Worm (Caenorhabditis elegans) whole organism, L4 larva: ENCODE measurements around the gene F44E7.9.
A peak's percentile ranks its signal among the peaks of the same experiment; 100 is the strongest.

Source experiments
- F37D6.2 ChIP-seq: sonication (generic microtip); optimal IDR thresholded peaks from 2 replicates; lab custom pipeline; 2016; ENCODE audit warnings: mild to moderate bottlenecking, missing genetic modification characterization, missing compliant biosample characterization
- T26A8.4 ChIP-seq: fragments of 200-800 bp; sonication (Bioruptor generic); IDR thresholded peaks from 2 replicates; pipeline ENCODE4 v1.3.6; 2022; ENCODE audit warnings: missing genetic modification characterization, missing compliant biosample characterization
- Y105C5A.15 ChIP-seq: fragments of 200-800 bp; sonication (Bioruptor generic); IDR thresholded peaks from 2 replicates; pipeline ENCODE4 v1.3.6; 2022; ENCODE audit warnings: missing genetic modification characterization, missing compliant biosample characterization
- Y48G9A.11 ChIP-seq: fragments of 200-800 bp; sonication (Bioruptor generic); IDR thresholded peaks from 2 replicates; pipeline ENCODE4 v1.3.6; 2022; ENCODE audit warnings: missing genetic modification reagents, missing genetic modification characterization, missing compliant biosample characterization
- Y5F2A.4 ChIP-seq: fragments of 200-800 bp; sonication (Bioruptor generic); optimal IDR thresholded peaks from 2 replicates; lab custom pipeline; 2018; ENCODE audit warnings: mild to moderate bottlenecking, missing genetic modification characterization, missing compliant biosample characterization
- ZK337.2 ChIP-seq: fragments of 200-800 bp; sonication (Bioruptor generic); IDR thresholded peaks from 2 replicates; pipeline ENCODE4 v1.3.6; 2022; ENCODE audit warnings: missing genetic modification reagents, missing genetic modification characterization, missing compliant biosample characterization
- ZK546.5 ChIP-seq, 2 experiments: sonication (generic microtip); optimal IDR thresholded peaks; 2 replicates each; lab custom pipeline; 2017; ENCODE audit warnings: missing biosample characterization in 2 of 2, missing genetic modification characterization in 2 of 2
- attf-4 ChIP-seq: sonication (generic microtip); optimal IDR thresholded peaks from 3 replicates; lab custom pipeline; 2017; ENCODE audit warnings: missing biosample characterization, missing genetic modification characterization
- ceh-32 ChIP-seq: sonication (generic microtip); optimal IDR thresholded peaks from 2 replicates; lab custom pipeline; 2016; ENCODE audit warnings: mild to moderate bottlenecking, missing genetic modification characterization, missing compliant biosample characterization; ENCODE audit not compliant: poor library complexity
- ceh-62 ChIP-seq: sonication (generic microtip); optimal IDR thresholded peaks from 2 replicates; lab custom pipeline; 2017; ENCODE audit warnings: missing biosample characterization, missing genetic modification characterization
- ces-1 ChIP-seq: fragments of 150-350 bp; sonication (generic microtip); optimal IDR thresholded peaks from 4 replicates; lab custom pipeline; 2014; ENCODE audit warnings: missing biosample characterization, missing genetic modification reagents, missing genetic modification characterization
- ctbp-1 ChIP-seq: fragments of 200-800 bp; sonication (Bioruptor generic); IDR thresholded peaks from 2 replicates; pipeline ENCODE4 v1.3.6; 2022; ENCODE audit warnings: missing genetic modification reagents, missing genetic modification characterization, missing compliant biosample characterization
- daf-16 ChIP-seq, 3 experiments: sonication (generic microtip); optimal IDR thresholded peaks; 2 replicates each; lab custom pipeline; 2016 to 2017; ENCODE audit warnings: missing genetic modification characterization in 3 of 3, missing genetic modification reagents in 3 of 3, mild to moderate bottlenecking in 2 of 3, missing compliant biosample characterization in 2 of 3, missing biosample characterization in 1 of 3, moderate library complexity in 1 of 3
- dmd-6 ChIP-seq: fragments of 200-800 bp; sonication (Bioruptor generic); IDR thresholded peaks from 2 replicates; pipeline ENCODE4 v1.3.6; 2022; ENCODE audit warnings: missing genetic modification reagents, missing genetic modification characterization, missing compliant biosample characterization
- dve-1 ChIP-seq: sonication (generic microtip); optimal IDR thresholded peaks from 2 replicates; lab custom pipeline; 2017; ENCODE audit warnings: antibody characterized with exemption, mild to moderate bottlenecking, missing genetic modification characterization, missing compliant biosample characterization; ENCODE audit not compliant: insufficient read depth
- egl-43 ChIP-seq: fragments of 200-800 bp; sonication (Bioruptor generic); IDR thresholded peaks from 2 replicates; pipeline ENCODE4 v1.3.6; 2022; ENCODE audit warnings: missing genetic modification reagents, missing genetic modification characterization, missing compliant biosample characterization
- fkh-10 ChIP-seq: fragments of 150-350 bp; optimal IDR thresholded peaks from 2 replicates; lab custom pipeline; 2014; ENCODE audit warnings: missing biosample characterization, missing genetic modification reagents, missing genetic modification characterization
- hlh-11 ChIP-seq: fragments of 200-800 bp; sonication (Bioruptor generic); optimal IDR thresholded peaks from 2 replicates; lab custom pipeline; 2018; ENCODE audit warnings: mild to moderate bottlenecking, missing genetic modification characterization, missing compliant biosample characterization
- hlh-30 ChIP-seq: sonication (generic microtip); optimal IDR thresholded peaks from 2 replicates; lab custom pipeline; 2017; ENCODE audit warnings: antibody characterized with exemption, mild to moderate bottlenecking, missing genetic modification characterization, missing compliant biosample characterization; ENCODE audit not compliant: insufficient read depth
- hmg-1.1 ChIP-seq: fragments of 200-800 bp; sonication (Bioruptor generic); IDR thresholded peaks from 2 replicates; pipeline ENCODE4 v1.3.6; 2022; ENCODE audit warnings: missing genetic modification reagents, missing genetic modification characterization, missing compliant biosample characterization
- lin-1 ChIP-seq: fragments of 200-800 bp; sonication (Bioruptor generic); IDR thresholded peaks from 2 replicates; pipeline ENCODE4 v1.3.6; 2022; ENCODE audit warnings: missing genetic modification reagents, missing genetic modification characterization, missing compliant biosample characterization
- lin-39 ChIP-seq: fragments of 150-350 bp; optimal IDR thresholded peaks from 2 replicates; lab custom pipeline; 2014; ENCODE audit warnings: missing biosample characterization, missing genetic modification reagents, missing genetic modification characterization
- lir-3 ChIP-seq: sonication (generic microtip); optimal IDR thresholded peaks from 2 replicates; lab custom pipeline; 2016; ENCODE audit warnings: mild to moderate bottlenecking, missing genetic modification characterization, missing compliant biosample characterization
- lsy-2 ChIP-seq, 2 experiments: fragments of 150-350 bp in 1 of 2; sonication (generic microtip) in 1 of 2; optimal IDR thresholded peaks; 2 replicates each; lab custom pipeline; 2014 to 2017; ENCODE audit warnings: missing biosample characterization in 2 of 2, missing genetic modification characterization in 2 of 2
- madf-9 ChIP-seq: fragments of 200-800 bp; sonication (Bioruptor generic); conservative IDR thresholded peaks from 2 replicates; pipeline ENCODE4 v1.3.6; 2022; ENCODE audit warnings: missing genetic modification reagents, missing genetic modification characterization, missing compliant biosample characterization
- mdl-1 ChIP-seq, 2 experiments: fragments of 150-350 bp in 1 of 2; sonication (generic microtip) in 1 of 2; optimal IDR thresholded peaks; 2 replicates each; lab custom pipeline; 2014 to 2017; ENCODE audit warnings: missing biosample characterization in 2 of 2, missing genetic modification characterization in 2 of 2
- mep-1 ChIP-seq: fragments of 150-350 bp; sonication (generic microtip); optimal IDR thresholded peaks from 3 replicates; lab custom pipeline; 2014; ENCODE audit warnings: missing biosample characterization, missing genetic modification characterization
- mxl-2 ChIP-seq: fragments of 200-800 bp; sonication (Bioruptor generic); conservative IDR thresholded peaks from 2 replicates; pipeline ENCODE4 v1.3.6; 2022; ENCODE audit warnings: missing genetic modification reagents, missing genetic modification characterization, missing compliant biosample characterization
- mxl-3 ChIP-seq: fragments of 200-800 bp; sonication (Bioruptor generic); optimal IDR thresholded peaks from 2 replicates; lab custom pipeline; 2018; ENCODE audit warnings: mild to moderate bottlenecking, missing genetic modification characterization, missing compliant biosample characterization
- nhr-28 ChIP-seq: fragments of 150-350 bp; optimal IDR thresholded peaks from 2 replicates; lab custom pipeline; 2014; ENCODE audit warnings: missing biosample characterization, missing genetic modification characterization
- nhr-48 ChIP-seq: sonication (generic microtip); optimal IDR thresholded peaks from 2 replicates; lab custom pipeline; 2016; ENCODE audit warnings: mild to moderate bottlenecking, missing genetic modification characterization, missing compliant biosample characterization
- php-3 ChIP-seq: fragments of 200-800 bp; sonication (Bioruptor generic); IDR thresholded peaks from 2 replicates; pipeline ENCODE4 v1.3.6; 2022; ENCODE audit warnings: missing genetic modification reagents, missing genetic modification characterization, missing compliant biosample characterization
- pqm-1 ChIP-seq: sonication (generic microtip); optimal IDR thresholded peaks from 2 replicates; lab custom pipeline; 2017; ENCODE audit warnings: missing biosample characterization, missing genetic modification characterization
- sdz-12 ChIP-seq: fragments of 200-800 bp; sonication (Bioruptor generic); optimal IDR thresholded peaks from 2 replicates; lab custom pipeline; 2018; ENCODE audit warnings: mild to moderate bottlenecking, missing genetic modification characterization, missing compliant biosample characterization
- skn-1 ChIP-seq: fragments of 150-350 bp; optimal IDR thresholded peaks from 2 replicates; lab custom pipeline; 2014; ENCODE audit warnings: missing biosample characterization, missing genetic modification characterization
- spr-3 ChIP-seq: fragments of 200-800 bp; sonication (Bioruptor generic); optimal IDR thresholded peaks from 2 replicates; lab custom pipeline; 2018; ENCODE audit warnings: mild to moderate bottlenecking, missing genetic modification characterization, missing compliant biosample characterization
- tag-97 ChIP-seq: fragments of 200-800 bp; sonication (Bioruptor generic); IDR thresholded peaks from 2 replicates; pipeline ENCODE4 v1.3.6; 2022; ENCODE audit warnings: missing genetic modification characterization, missing compliant biosample characterization
- tra-1 ChIP-seq: fragments of 200-800 bp; sonication (Bioruptor generic); IDR thresholded peaks from 2 replicates; pipeline ENCODE4 v1.3.6; 2022; ENCODE audit warnings: missing genetic modification reagents, missing genetic modification characterization, missing compliant biosample characterization
- unc-62 ChIP-seq, 3 experiments: fragments of 150-350 bp in 1 of 3; sonication (generic microtip); optimal IDR thresholded peaks in 2 of 3; peaks in 1 of 3; 1 replicate in 1 of 3; 2 replicates in 2 of 3; lab custom pipeline; 2014 to 2017; ENCODE audit warnings: missing biosample characterization in 3 of 3, missing genetic modification characterization in 3 of 3, missing genetic modification reagents in 3 of 3, missing genotype in 1 of 3
- vab-7 ChIP-seq: fragments of 200-800 bp; sonication (Bioruptor generic); IDR thresholded peaks from 2 replicates; pipeline ENCODE4 v1.3.6; 2022; ENCODE audit warnings: missing genetic modification reagents, missing genetic modification characterization, missing compliant biosample characterization
- zfp-3 ChIP-seq: fragments of 200-800 bp; sonication (Bioruptor generic); conservative IDR thresholded peaks from 2 replicates; pipeline ENCODE4 v1.3.6; 2022; ENCODE audit warnings: missing genetic modification reagents, missing genetic modification characterization, missing compliant biosample characterization

The F44E7.9 gene

DNA sequence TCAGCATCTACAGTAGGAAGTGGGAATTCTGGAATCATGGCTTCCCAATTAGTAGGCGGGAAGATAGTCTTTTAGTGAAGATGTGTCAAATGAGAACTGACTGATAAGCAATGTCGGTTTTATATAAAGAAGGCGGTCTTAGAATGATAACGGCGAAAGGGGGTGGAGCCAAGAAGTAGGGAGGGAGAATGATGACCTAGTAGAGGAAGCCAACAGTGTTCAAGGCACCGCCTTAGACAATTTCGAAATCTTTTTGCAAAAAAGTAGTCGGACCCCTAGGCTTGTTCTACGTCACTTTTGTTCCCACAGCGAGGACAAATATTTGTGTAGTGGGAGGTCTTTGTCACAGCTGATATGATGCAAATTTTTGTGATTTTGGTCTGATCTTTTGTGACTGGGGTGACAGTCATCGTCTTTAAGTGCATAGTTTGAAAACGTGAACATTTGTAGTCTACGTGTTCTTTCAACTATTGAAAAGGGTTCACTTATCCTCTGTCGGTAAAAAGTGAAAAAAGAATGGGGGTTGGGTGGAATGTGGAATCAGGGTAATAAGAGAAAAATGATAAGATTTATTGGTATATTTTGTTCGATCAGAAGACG is 22.1 kb downstream of the F44E7.9 start, which contains the start of gene ZC250.4 (continued):
- no peak for TF ChIP-seq lin-39
- TF ChIP-seq ctbp-1: no peak
- peak; percentile 54; the same call in 1 of the 2 replicates for TF ChIP-seq dmd-6
- TF ChIP-seq tra-1 (GFP tag; lab: Robert Waterston, UW): 0 out of 2 replicates have a peak, but pooled peaks have one; percentile 4
- peak in 1 of 2 experiments; percentile 14 for TF ChIP-seq unc-62 (GFP tag; optimal IDR thresholded peaks at IDR 0.05 in 1 of 2; lab: Kevin White, UChicago)
- no peak for TF ChIP-seq unc-62 (tag; optimal IDR thresholded peaks at IDR 0.05; lab: Kevin White, UChicago)
- TF ChIP-seq nhr-48 (tag; lab: Kevin White, UChicago): peak; percentile 51
- TF ChIP-seq tag-97: no peak

DNA sequence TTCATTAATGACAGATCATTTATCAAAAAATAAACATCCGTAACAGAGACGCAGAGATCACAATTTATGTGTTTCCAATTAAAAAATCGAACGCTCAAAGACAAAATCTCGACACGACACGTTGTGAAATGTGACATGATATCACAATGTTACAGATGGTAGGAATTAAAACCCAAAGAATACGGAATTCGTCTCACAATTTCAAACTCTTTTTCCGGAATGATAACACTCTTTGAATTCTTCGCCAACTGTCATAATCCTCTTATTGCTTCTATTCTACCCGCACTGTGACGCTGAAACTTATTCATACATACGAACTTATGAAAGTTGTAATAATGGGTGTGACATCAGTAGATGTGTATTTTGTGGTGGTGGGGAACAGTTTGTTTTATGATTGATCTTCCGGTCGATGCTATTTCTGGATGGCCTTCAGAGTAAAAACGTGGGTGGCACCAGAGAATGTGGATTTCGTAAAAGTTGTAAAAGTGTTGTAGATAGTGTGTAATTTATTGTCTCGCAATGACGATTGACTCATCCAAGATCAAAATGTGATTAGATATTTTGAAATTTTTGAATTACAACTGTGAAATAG is 25.5 kb downstream of the F44E7.9 start:
- peak; percentile 44 for TF ChIP-seq dve-1 (tag; lab: Kevin White, UChicago)
- no peak for TF ChIP-seq T26A8.4
- no peak for TF ChIP-seq F37D6.2 (tag; lab: Kevin White, UChicago)
- peak in 1 of 2 experiments; percentile 16 for TF ChIP-seq mdl-1 (tag; optimal IDR thresholded peaks at IDR 0.05; lab: Kevin White, UChicago)
- no peak for TF ChIP-seq hmg-1.1 (GFP tag; lab: Robert Waterston, UW)
- peak; percentile 21 for TF ChIP-seq hlh-30 (tag; lab: Kevin White, UChicago)
- TF ChIP-seq sdz-12 (GFP tag; lab: Kevin White, UChicago): no peak
- peak; percentile 57 for TF ChIP-seq hlh-11 (tag; lab: Kevin White, UChicago)
- no peak for TF ChIP-seq daf-16 (GFP tag; optimal IDR thresholded peaks at IDR 0.05; lab: Kevin White, UChicago)
- TF ChIP-seq daf-16 (tag; optimal IDR thresholded peaks at IDR 0.05; lab: Kevin White, UChicago): peak; percentile 7
- peak in 1 of 2 experiments; percentile 90 for TF ChIP-seq unc-62 (GFP tag; optimal IDR thresholded peaks at IDR 0.05 in 1 of 2; lab: Kevin White, UChicago)
- no peak for TF ChIP-seq unc-62 (tag; optimal IDR thresholded peaks at IDR 0.05; lab: Kevin White, UChicago)
- TF ChIP-seq mxl-3 (GFP tag; lab: Kevin White, UChicago): peak; percentile 13
- peak; percentile 68 for TF ChIP-seq nhr-28 (tag; lab: Kevin White, UChicago)
- TF ChIP-seq dmd-6: peak; percentile 90
- TF ChIP-seq lin-1 (GFP tag; lab: Robert Waterston, UW): peak; percentile 54; the same call in 1 of the 2 replicates
- peak; percentile 49 for TF ChIP-seq nhr-48 (tag; lab: Kevin White, UChicago)
- TF ChIP-seq ceh-62 (tag; lab: Kevin White, UChicago): no peak

DNA sequence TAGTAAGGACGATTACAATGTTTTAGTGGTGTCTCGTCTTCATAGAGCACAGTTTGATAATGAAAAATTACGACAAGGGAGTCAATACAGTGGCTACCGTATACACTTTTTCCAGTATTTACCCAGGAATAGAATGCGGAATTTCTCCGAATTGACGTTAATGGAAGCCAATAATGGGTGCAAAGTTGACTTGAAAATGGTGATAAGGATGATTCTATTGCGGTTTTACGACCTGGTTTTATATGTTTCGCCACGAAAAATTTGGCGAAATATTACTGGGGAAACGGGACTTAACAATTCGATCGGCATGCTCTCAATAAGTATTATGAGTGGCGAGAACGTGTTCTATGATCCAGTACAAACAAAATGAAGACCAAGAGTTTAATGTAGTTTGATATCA is 28.9 kb downstream of the F44E7.9 start:
- TF ChIP-seq tag-97: no peak
- no peak for TF ChIP-seq Y48G9A.11
- TF ChIP-seq egl-43: no peak
- TF ChIP-seq Y105C5A.15 (GFP tag; lab: Robert Waterston, UW): no peak
- TF ChIP-seq pqm-1 (tag; lab: Kevin White, UChicago): peak; percentile 2
- TF ChIP-seq mxl-2: no peak
- TF ChIP-seq lir-3 (tag; lab: Kevin White, UChicago): no peak
- peak; percentile 32 for TF ChIP-seq hlh-11 (tag; lab: Kevin White, UChicago)
- TF ChIP-seq dmd-6: peak; percentile 83
- TF ChIP-seq nhr-48 (tag; lab: Kevin White, UChicago): peak; percentile 2
- no peak for TF ChIP-seq attf-4 (tag; lab: Kevin White, UChicago)
- TF ChIP-seq vab-7 (GFP tag; lab: Robert Waterston, UW): no peak
- no peak for TF ChIP-seq daf-16 (GFP tag; optimal IDR thresholded peaks at IDR 0.05; lab: Kevin White, UChicago)
- TF ChIP-seq daf-16 (tag; optimal IDR thresholded peaks at IDR 0.05; lab: Kevin White, UChicago): peak; percentile 69
- no peak for TF ChIP-seq spr-3
- TF ChIP-seq madf-9 (GFP tag; lab: Robert Waterston, UW): no peak
- no peak for TF ChIP-seq fkh-10 (GFP tag; lab: Kevin White, UChicago)
- TF ChIP-seq dve-1 (tag; lab: Kevin White, UChicago): peak; percentile 53
- no peak for TF ChIP-seq mep-1 (tag; lab: Kevin White, UChicago)
- no peak for TF ChIP-seq lin-1 (GFP tag; lab: Robert Waterston, UW)
- no peak for TF ChIP-seq ZK337.2 (GFP tag; lab: Robert Waterston, UW)
- peak; percentile 40 for TF ChIP-seq nhr-28 (tag; lab: Kevin White, UChicago)
- TF ChIP-seq ZK546.5 (tag; optimal IDR thresholded peaks at IDR 0.05; lab: Kevin White, UChicago): no peak
- no peak for TF ChIP-seq skn-1
- TF ChIP-seq zfp-3: no peak
- no peak for TF ChIP-seq ces-1 (GFP tag; lab: Kevin White, UChicago)
- no peak for TF ChIP-seq lsy-2 (tag; optimal IDR thresholded peaks at IDR 0.05; lab: Kevin White, UChicago)
- TF ChIP-seq php-3 (GFP tag; lab: Robert Waterston, UW): peak; percentile 94
- no peak for TF ChIP-seq ceh-32 (tag; lab: Kevin White, UChicago)
- TF ChIP-seq Y5F2A.4: no peak
- no peak for TF ChIP-seq hmg-1.1 (GFP tag; lab: Robert Waterston, UW)
